Worm (Caenorhabditis elegans): ENCODE data around the gene atg-7.

Gene atg-7

DNA sequence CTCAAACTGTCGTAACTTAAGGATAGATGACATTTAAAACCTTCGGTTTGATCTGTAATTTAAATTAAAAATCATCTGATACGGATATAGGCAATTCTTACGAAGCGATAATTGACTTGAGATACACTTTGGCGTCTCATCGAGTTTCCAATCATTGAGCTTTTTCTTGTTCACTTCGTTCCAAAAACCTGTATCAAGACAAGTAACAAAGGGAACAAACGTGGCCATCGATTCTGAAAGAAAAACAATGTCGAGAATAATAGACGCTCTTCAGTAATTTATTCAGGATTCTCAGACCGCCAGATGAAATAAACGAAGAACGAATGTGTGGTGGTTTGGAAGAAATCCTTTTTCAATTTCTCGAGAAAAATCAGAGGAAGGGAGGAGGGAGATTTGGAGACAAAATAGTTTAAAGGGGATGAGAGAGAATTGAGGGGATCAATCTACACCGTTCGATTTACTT is at the start of gene atg-7 (continued):
- TF ChIP-seq vab-7 (GFP tag; IDR thresholded peaks at IDR 0.05) (no peak), nhr-25 (tag; optimal IDR thresholded peaks at IDR 0.05; ENCODE audit: borderline replicate concordance, insufficient read depth) (no peak)

DNA sequence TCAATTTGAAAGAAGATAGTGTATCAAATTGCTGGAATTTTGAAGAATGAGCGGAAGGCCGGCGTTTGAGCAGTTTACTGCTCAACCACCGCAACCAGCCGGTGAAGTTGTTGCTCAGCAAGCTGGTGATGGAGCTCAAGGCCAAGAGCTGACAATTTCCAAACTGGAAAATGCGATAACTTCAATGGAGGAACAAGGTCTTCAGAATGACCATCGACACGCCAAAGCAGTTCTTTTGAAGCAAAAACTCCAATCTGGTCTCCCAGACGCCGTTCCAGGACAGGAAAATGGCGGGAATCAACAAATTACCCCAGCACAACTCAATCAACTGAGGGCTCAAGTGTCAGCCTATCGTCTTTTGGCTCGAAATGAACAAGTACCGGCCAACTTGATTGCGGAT is 45.2 kb upstream of the atg-7 start:
- TF ChIP-seq unc-62 (GFP tag; optimal IDR thresholded peaks at IDR 0.05 in 1 of 2) (peak in 1 of 2 experiments; percentile 92), unc-62 (tag; optimal IDR thresholded peaks at IDR 0.05) (no peak), set-16 (GFP tag; IDR thresholded peaks at IDR 0.05) (0 out of 2 replicates have a peak, but pooled peaks have one; percentile 6), tra-1 (GFP tag; IDR thresholded peaks at IDR 0.05) (no peak)

DNA sequence TGAATTAATAATTGTTTCAGACTA is 45.0 kb upstream of the atg-7 start, which contains the start of gene swsn-4:
swsn-4 (plus strand) TSS at position 21 of the 24 bp plus-strand sequence.
- TF ChIP-seq vab-7 (GFP tag; IDR thresholded peaks at IDR 0.05), result no peak
- no peak for TF ChIP-seq nhr-76 (tag; optimal IDR thresholded peaks at IDR 0.05)
- TF ChIP-seq nhr-237 (tag; optimal IDR thresholded peaks at IDR 0.05), result no peak
- no peak for TF ChIP-seq dmd-8 (GFP tag; IDR thresholded peaks at IDR 0.05)
- no peak for TF ChIP-seq gei-8 (GFP tag; optimal IDR thresholded peaks at IDR 0.05)
- no peak for TF ChIP-seq attf-4 (tag; optimal IDR thresholded peaks at IDR 0.05)
- no peak for TF ChIP-seq F10B5.3 (tag; optimal IDR thresholded peaks at IDR 0.05)

DNA sequence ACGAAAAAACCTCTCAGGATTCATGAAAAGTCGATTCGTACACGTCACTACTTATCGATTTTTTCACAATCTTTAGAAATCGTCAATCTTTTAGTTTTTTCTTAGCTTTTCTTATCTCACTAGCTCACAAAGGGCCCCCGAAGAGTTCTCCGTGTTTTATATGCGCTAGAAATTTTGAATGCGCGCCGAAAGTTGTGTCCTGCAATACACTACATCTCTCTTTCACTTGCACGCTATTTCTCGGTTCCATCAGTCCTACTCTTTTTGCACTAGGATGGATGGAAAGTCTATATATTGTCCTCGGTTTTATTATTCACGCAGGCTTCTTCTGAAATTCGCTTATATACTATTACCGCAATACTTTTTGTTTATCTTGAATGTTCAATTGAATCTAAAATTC is 44.7 kb upstream of the atg-7 start:
- TF ChIP-seq unc-62 (GFP tag; optimal IDR thresholded peaks at IDR 0.05 in 1 of 2) (peak in 1 of 2 experiments; percentile 33), unc-62 (tag; optimal IDR thresholded peaks at IDR 0.05) (no peak), hmg-1.1 (GFP tag; IDR thresholded peaks at IDR 0.05) (no peak), nhr-28 (tag; optimal IDR thresholded peaks at IDR 0.05) (peak; percentile 15), ces-1 (GFP tag; optimal IDR thresholded peaks at IDR 0.05) (no peak), saeg-2 (GFP tag; IDR thresholded peaks at IDR 0.05) (no peak), dpl-1 (GFP tag; optimal IDR thresholded peaks at IDR 0.05) (peak; percentile 73)

- TF ChIP-seq madf-5 (GFP tag; IDR thresholded peaks at IDR 0.05) (no peak), zag-1 (tag; optimal IDR thresholded peaks at IDR 0.05) (no peak), ceh-82 (tag; optimal IDR thresholded peaks at IDR 0.05) (no peak), daf-19 (GFP tag; conservative IDR thresholded peaks at IDR 0.05) (no peak), rbr-2 (tag; optimal IDR thresholded peaks at IDR 0.05) (peak; percentile 12), nhr-48 (tag; optimal IDR thresholded peaks at IDR 0.05) (no peak), F49E8.2 (tag; optimal IDR thresholded peaks at IDR 0.05; ENCODE audit: borderline replicate concordance) (no peak), aha-1 (tag) (peak; percentile 74), F37D6.2 (tag; optimal IDR thresholded peaks at IDR 0.05) (no peak), unc-62 (GFP tag; optimal IDR thresholded peaks at IDR 0.05 in 1 of 2) (no peak), unc-62 (tag; optimal IDR thresholded peaks at IDR 0.05) (no peak), lim-7 (GFP tag; IDR thresholded peaks at IDR 0.05) (no peak), lir-3 (tag; optimal IDR thresholded peaks at IDR 0.05) (no peak), attf-4 (tag; optimal IDR thresholded peaks at IDR 0.05) (no peak), lin-13 (GFP tag; optimal IDR thresholded peaks at IDR 0.05) (no peak), nhr-41 (GFP tag; IDR thresholded peaks at IDR 0.05) (no peak), nhr-11 (tag; optimal IDR thresholded peaks at IDR 0.05) (no peak), daf-16 (GFP tag; optimal IDR thresholded peaks at IDR 0.05) (no peak), daf-16 (tag; optimal IDR thresholded peaks at IDR 0.05) (peak; percentile 16), F26F4.8 (GFP tag; conservative IDR thresholded peaks at IDR 0.05) (no peak), ceh-28 (tag; optimal IDR thresholded peaks at IDR 0.05) (no peak), nhr-28 (tag; optimal IDR thresholded peaks at IDR 0.05) (no peak), zip-2 (tag; optimal IDR thresholded peaks at IDR 0.05) (no peak), nhr-102 (tag; optimal IDR thresholded peaks at IDR 0.05) (no peak), mdt-29 (GFP tag; IDR thresholded peaks at IDR 0.05) (no peak), tag-97 (GFP tag; IDR thresholded peaks at IDR 0.05) (no peak), skn-1 (tag; optimal IDR thresholded peaks at IDR 0.05) (no peak), ama-1 (optimal IDR thresholded peaks at IDR 0.05) (no peak), set-16 (GFP tag; IDR thresholded peaks at IDR 0.05) (no peak), daf-8 (GFP tag; IDR thresholded peaks at IDR 0.05) (no peak), hmg-1.1 (GFP tag; IDR thresholded peaks at IDR 0.05) (peak; percentile 67), spr-3 (GFP tag; optimal IDR thresholded peaks at IDR 0.05) (no peak), nhr-77 (tag; optimal IDR thresholded peaks at IDR 0.05) (no peak), ceh-62 (tag; optimal IDR thresholded peaks at IDR 0.05) (no peak), Y75B8A.6 (GFP tag; IDR thresholded peaks at IDR 0.05) (no peak), ceh-44 (GFP tag; IDR thresholded peaks at IDR 0.05) (no peak)
Measured at ce11 chrIV:11125200-11125599, 44.3 kb upstream of the atg-7 start.

Data from whole organism, L4 larva.